Fruit fly (Drosophila melanogaster): ENCODE results near the gene CG14223.

CG14223 gene

DNA sequence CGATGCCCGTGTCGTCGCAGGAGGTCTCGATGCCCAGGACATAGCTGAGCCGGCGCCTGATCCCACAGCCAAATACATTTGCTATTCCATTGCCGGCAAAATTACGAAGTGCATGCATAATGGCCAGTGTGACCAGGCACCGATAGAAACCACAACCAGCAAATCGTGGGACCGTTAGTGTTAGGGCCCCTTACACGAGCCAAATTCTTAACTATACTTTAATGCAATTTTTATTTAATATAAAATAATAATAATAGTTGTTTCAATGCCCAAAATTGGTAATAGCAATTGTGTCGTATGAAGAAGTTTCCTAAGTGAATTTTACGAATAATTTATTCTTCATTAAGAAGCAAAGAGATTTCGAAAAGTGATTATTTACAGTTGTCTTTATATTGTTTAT is 37.8 kb upstream of the CG14223 start, which contains the start of gene Tcs4 (continued):
- TF ChIP-seq CrebA (GFP tag; optimal IDR thresholded peaks at IDR 0.05; ENCODE audit: borderline replicate concordance) = no peak
- TF ChIP-seq sv (GFP tag; optimal IDR thresholded peaks at IDR 0.05) = no peak
- no peak for TF ChIP-seq tai (GFP tag; optimal IDR thresholded peaks at IDR 0.05)
- TF ChIP-seq brk (GFP tag; optimal IDR thresholded peaks at IDR 0.05) = no peak
- TF ChIP-seq usp (GFP tag; optimal IDR thresholded peaks at IDR 0.05) = no peak
- no peak for TF ChIP-seq lola (GFP tag; optimal IDR thresholded peaks at IDR 0.05)
- no peak for TF ChIP-seq Mio (GFP tag; optimal IDR thresholded peaks at IDR 0.05)
- TF ChIP-seq CG9705 (GFP tag; optimal IDR thresholded peaks at IDR 0.05) = no peak
- no peak for TF ChIP-seq h (GFP tag; optimal IDR thresholded peaks at IDR 0.05)
- no peak for TF ChIP-seq Rel (GFP tag; optimal IDR thresholded peaks at IDR 0.05)
- TF ChIP-seq Rel (tag; optimal IDR thresholded peaks at IDR 0.05) = no peak

DNA sequence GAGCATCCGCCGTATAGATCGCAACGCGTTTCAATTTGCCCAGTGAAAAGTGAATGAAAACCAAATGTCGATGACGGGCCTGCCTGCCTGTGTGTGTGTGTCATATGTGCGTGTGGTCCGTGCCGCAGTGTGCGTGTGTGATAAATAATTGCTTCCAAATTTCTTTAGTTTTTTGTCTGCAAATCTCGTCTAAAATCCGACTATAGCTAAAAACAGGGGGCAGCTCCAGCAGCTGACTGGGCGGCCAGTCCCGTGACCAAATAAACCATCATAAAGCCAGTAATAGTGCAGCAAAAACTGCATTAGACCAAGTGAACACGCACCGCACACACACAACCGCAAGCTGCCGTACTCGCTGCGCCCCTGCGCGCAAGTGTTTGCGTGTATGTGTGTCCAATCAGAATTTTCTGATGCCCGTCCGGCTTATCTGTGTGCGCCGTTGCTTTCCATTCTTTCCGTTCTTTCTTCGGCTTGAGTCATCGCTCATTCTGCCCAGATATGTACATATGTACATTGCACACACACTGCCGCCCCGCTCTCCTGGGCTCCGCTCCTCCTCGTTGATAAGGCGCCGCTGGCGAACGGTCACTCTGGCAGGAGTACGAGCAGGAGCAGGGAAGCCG is 33.6 kb upstream of the CG14223 start:
- no peak for TF ChIP-seq Hnf4 (GFP tag; optimal IDR thresholded peaks at IDR 0.05)
- TF ChIP-seq Dfd (GFP tag; optimal IDR thresholded peaks at IDR 0.05) = no peak
- TF ChIP-seq N (GFP tag; optimal IDR thresholded peaks at IDR 0.05) = peak; percentile 96
- TF ChIP-seq dmrt93B (GFP tag; optimal IDR thresholded peaks at IDR 0.05) = no peak
- TF ChIP-seq CG9705 (GFP tag; optimal IDR thresholded peaks at IDR 0.05) = peak; percentile 48
- no peak for TF ChIP-seq Hr78 (GFP tag; optimal IDR thresholded peaks at IDR 0.05)
- no peak for TF ChIP-seq dsf (GFP tag; optimal IDR thresholded peaks at IDR 0.05; ENCODE audit: borderline replicate concordance)
- TF ChIP-seq Rel (GFP tag; optimal IDR thresholded peaks at IDR 0.05) = no peak
- TF ChIP-seq Rel (tag; optimal IDR thresholded peaks at IDR 0.05) = peak; percentile 9
- TF ChIP-seq pan (optimal IDR thresholded peaks at IDR 0.05) = no peak
- peak; percentile 12 for TF ChIP-seq Sp1 (GFP tag; optimal IDR thresholded peaks at IDR 0.05)
- peak; percentile 30 for TF ChIP-seq rgr (GFP tag; optimal IDR thresholded peaks at IDR 0.05)
- no peak for TF ChIP-seq Myc (optimal IDR thresholded peaks at IDR 0.05)
- TF ChIP-seq CrebA (GFP tag; optimal IDR thresholded peaks at IDR 0.05; ENCODE audit: borderline replicate concordance) = no peak
- peak in 1 of 2 experiments; percentile 7 for TF ChIP-seq foxo (GFP tag; optimal IDR thresholded peaks at IDR 0.05)
- no peak for TF ChIP-seq dl (GFP tag; optimal IDR thresholded peaks at IDR 0.05; ENCODE audit: insufficient read depth in 1 of 2, partially characterized antibody in 2 of 2)
- peak; percentile 50 for TF ChIP-seq Abd-B (GFP tag; optimal IDR thresholded peaks at IDR 0.05)
- no peak for TF ChIP-seq tai (GFP tag; optimal IDR thresholded peaks at IDR 0.05)
- no peak for TF ChIP-seq Vsx2 (GFP tag; optimal IDR thresholded peaks at IDR 0.05; ENCODE audit: partially characterized antibody)
- no peak for TF ChIP-seq CG32264 (GFP tag; optimal IDR thresholded peaks at IDR 0.05)
- TF ChIP-seq sv (GFP tag; optimal IDR thresholded peaks at IDR 0.05) = no peak
- TF ChIP-seq brk (GFP tag; optimal IDR thresholded peaks at IDR 0.05) = no peak
- peak; percentile 19 for TF ChIP-seq OdsH (GFP tag; optimal IDR thresholded peaks at IDR 0.05)
- no peak for TF ChIP-seq GATAd (GFP tag; optimal IDR thresholded peaks at IDR 0.05)
- TF ChIP-seq jim (GFP tag; optimal IDR thresholded peaks at IDR 0.05) = no peak
- TF ChIP-seq sage (GFP tag; optimal IDR thresholded peaks at IDR 0.05) = no peak
- peak; percentile 16 for TF ChIP-seq Dif (GFP tag; optimal IDR thresholded peaks at IDR 0.05; ENCODE audit: partially characterized antibody)
- TF ChIP-seq lola (GFP tag; optimal IDR thresholded peaks at IDR 0.05) = no peak
- peak; percentile 20 for TF ChIP-seq HLH106 (tag; optimal IDR thresholded peaks at IDR 0.05)
- peak; percentile 62 for TF ChIP-seq Hr83 (GFP tag; optimal IDR thresholded peaks at IDR 0.05; ENCODE audit: poor library complexity, severe bottlenecking)
- TF ChIP-seq h (GFP tag; optimal IDR thresholded peaks at IDR 0.05) = peak; percentile 38
- no peak for TF ChIP-seq usp (GFP tag; optimal IDR thresholded peaks at IDR 0.05)
- no peak for TF ChIP-seq br (GFP tag; optimal IDR thresholded peaks at IDR 0.05)
- TF ChIP-seq Mio (GFP tag; optimal IDR thresholded peaks at IDR 0.05) = no peak
- no peak for TF ChIP-seq ey (GFP tag; optimal IDR thresholded peaks at IDR 0.05)
- TF ChIP-seq psq (GFP tag; optimal IDR thresholded peaks at IDR 0.05) = peak; percentile 44
- peak; percentile 41 for TF ChIP-seq Jra (GFP tag; optimal IDR thresholded peaks at IDR 0.05)
- TF ChIP-seq woc (GFP tag; optimal IDR thresholded peaks at IDR 0.05) = no peak
- no peak for TF ChIP-seq fru (GFP tag; optimal IDR thresholded peaks at IDR 0.05)

All from whole organism, wandering third instar larva.